Fruit fly (Drosophila melanogaster) whole organism, embryonic: ENCODE data around the gene Muc11A.

Experiments
- CG2875 ChIP-seq: fragments of 200-800 bp; sonication (Bioruptor generic); optimal IDR thresholded peaks from 2 replicates; lab custom pipeline; 2017; ENCODE audit warnings: missing biosample characterization, mild to moderate bottlenecking, missing genetic modification characterization, missing genetic modification reagents
- NC2α ChIP-seq: fragments of 200-800 bp; sonication (Bioruptor generic); optimal IDR thresholded peaks from 2 replicates; lab custom pipeline; 2016; ENCODE audit warnings: missing biosample characterization, missing genetic modification characterization
- chn ChIP-seq: fragments of 200-800 bp; sonication (Bioruptor generic); optimal IDR thresholded peaks from 2 replicates; lab custom pipeline; 2016; ENCODE audit warnings: missing biosample characterization, missing genetic modification characterization

DNA sequence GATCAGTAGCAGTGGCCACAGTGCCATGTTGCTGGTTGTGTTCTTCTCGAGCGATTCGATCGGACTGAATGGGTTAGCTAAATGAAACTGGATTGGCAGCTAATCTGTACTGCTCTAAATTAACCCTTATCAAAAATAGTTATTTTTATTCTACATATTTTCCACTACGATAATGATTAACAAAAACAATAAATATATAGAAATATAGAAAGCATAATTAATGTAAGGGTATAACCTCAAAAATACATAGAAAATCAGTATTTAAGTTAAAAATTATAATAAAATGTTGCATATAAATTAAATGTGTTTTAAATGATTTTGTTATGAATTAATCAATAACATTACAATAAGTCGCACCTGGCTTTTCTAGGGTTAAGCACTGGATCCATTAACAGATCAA lies 28.2 kb upstream of the Muc11A start, which contains the start of gene Cyp311a1:
- TF ChIP-seq NC2α (no peak), CG2875 (GFP tag; lab: Kevin White, UChicago) (no peak), chn (GFP tag; lab: Kevin White, UChicago) (no peak)
